Worm (Caenorhabditis elegans): ENCODE results near the gene nlp-31.

- TF ChIP-seq unc-62 (GFP tag; optimal IDR thresholded peaks at IDR 0.05), result no peak
- TF ChIP-seq nhr-76 (tag; optimal IDR thresholded peaks at IDR 0.05), result no peak
- TF ChIP-seq pqm-1 (tag; optimal IDR thresholded peaks at IDR 0.05), result no peak
- no peak for TF ChIP-seq jun-1 (tag; optimal IDR thresholded peaks at IDR 0.05)
- no peak for TF ChIP-seq lin-15B (tag; optimal IDR thresholded peaks at IDR 0.05)
- TF ChIP-seq zag-1 (tag; optimal IDR thresholded peaks at IDR 0.05), result no peak
- TF ChIP-seq ama-1 (optimal IDR thresholded peaks at IDR 0.05), result no peak
- no peak for TF ChIP-seq lsy-12 (tag; optimal IDR thresholded peaks at IDR 0.05)
- no peak for TF ChIP-seq nhr-12 (tag; optimal IDR thresholded peaks at IDR 0.05)
- no peak for TF ChIP-seq nhr-25 (tag; optimal IDR thresholded peaks at IDR 0.05)
- no peak for TF ChIP-seq lin-39 (tag; optimal IDR thresholded peaks at IDR 0.05)
- no peak for TF ChIP-seq elt-3 (tag; optimal IDR thresholded peaks at IDR 0.05)
- no peak for TF ChIP-seq skn-1 (tag; optimal IDR thresholded peaks at IDR 0.05)
These were observed 14.2 kb downstream of the nlp-31 start, which contains the start of gene K09D9.9 for ce11 chrV:3994048-3994447.
